Fruit fly (Drosophila melanogaster) whole organism, embryonic: ENCODE results near the gene Pex7.
A peak's percentile ranks its signal among the peaks of the same experiment; 100 is the strongest.

Experiments
- Bdp1 ChIP-seq: fragments of 200-800 bp; sonication (Bioruptor generic); optimal IDR thresholded peaks from 3 replicates; lab custom pipeline; 2016; ENCODE audit warnings: missing biosample characterization, missing genetic modification characterization
- CG10565 ChIP-seq: fragments of 200-800 bp; sonication (Bioruptor generic); optimal IDR thresholded peaks from 3 replicates; lab custom pipeline; 2016; ENCODE audit warnings: missing biosample characterization, mild to moderate bottlenecking, missing genetic modification characterization
- CG11093 ChIP-seq: fragments of 200-800 bp; sonication (Bioruptor generic); IDR thresholded peaks from 3 replicates; pipeline ENCODE4 v1.3.6; 2022; ENCODE audit warnings: missing biosample characterization, missing genetic modification characterization
- CG11696 ChIP-seq: fragments of 200-800 bp; sonication (Bioruptor generic); IDR thresholded peaks from 2 replicates; pipeline ENCODE4 v1.3.6; 2022; ENCODE audit warnings: missing biosample characterization, missing genetic modification characterization
- CG12236 ChIP-seq: fragments of 200-800 bp; sonication (Bioruptor generic); optimal IDR thresholded peaks from 2 replicates; lab custom pipeline; 2016; ENCODE audit warnings: missing biosample characterization, missing genetic modification characterization
- CG14014 ChIP-seq: fragments of 200-800 bp; sonication (Bioruptor generic); IDR thresholded peaks from 2 replicates; pipeline ENCODE4 v1.3.6; 2022; ENCODE audit warnings: missing biosample characterization, missing genetic modification characterization
- CG15514 ChIP-seq: fragments of 200-800 bp; sonication (Bioruptor generic); optimal IDR thresholded peaks from 3 replicates; lab custom pipeline; 2017; ENCODE audit warnings: missing biosample characterization, missing genetic modification characterization, mild to moderate bottlenecking, moderate library complexity, missing genetic modification reagents
- CG16863 ChIP-seq: fragments of 200-800 bp; sonication (Bioruptor generic); optimal IDR thresholded peaks from 3 replicates; lab custom pipeline; 2016; ENCODE audit warnings: missing biosample characterization, missing genetic modification characterization
- CG17328 ChIP-seq: fragments of 200-800 bp; sonication (Bioruptor generic); IDR thresholded peaks from 2 replicates; pipeline ENCODE4 v1.3.6; 2022; ENCODE audit warnings: missing biosample characterization, missing genetic modification characterization
- CG2120 ChIP-seq: fragments of 200-800 bp; sonication (Bioruptor generic); optimal IDR thresholded peaks from 3 replicates; lab custom pipeline; 2016; ENCODE audit warnings: missing biosample characterization, missing genetic modification characterization
- CG32772 ChIP-seq: fragments of 200-800 bp; sonication (Bioruptor generic); IDR thresholded peaks from 2 replicates; pipeline ENCODE4 v1.3.6; 2022; ENCODE audit warnings: missing biosample characterization, missing genetic modification characterization
- CG4282 ChIP-seq: fragments of 200-800 bp; sonication (Bioruptor generic); optimal IDR thresholded peaks from 2 replicates; lab custom pipeline; 2016; ENCODE audit warnings: missing biosample characterization, missing genetic modification characterization
- CG7271 ChIP-seq: fragments of 200-800 bp; sonication (Bioruptor generic); optimal IDR thresholded peaks from 2 replicates; lab custom pipeline; 2018; ENCODE audit warnings: missing biosample characterization, mild to moderate bottlenecking, missing genetic modification characterization, moderate library complexity
- CG9609 ChIP-seq: fragments of 200-800 bp; sonication (Bioruptor generic); optimal IDR thresholded peaks from 3 replicates; lab custom pipeline; 2016; ENCODE audit warnings: missing biosample characterization, missing genetic modification characterization
- CTCF ChIP-seq: fragments of 200-800 bp; sonication (Bioruptor generic); optimal IDR thresholded peaks from 2 replicates; lab custom pipeline; 2017; ENCODE audit warnings: missing biosample characterization, mild to moderate bottlenecking, missing genetic modification characterization, moderate library complexity
- Dip2 ChIP-seq: fragments of 200-800 bp; sonication (Bioruptor generic); IDR thresholded peaks from 2 replicates; pipeline ENCODE4 v1.3.6; 2022; ENCODE audit warnings: missing biosample characterization, missing genetic modification characterization
- Doc3 ChIP-seq: fragments of 200-800 bp; sonication (Bioruptor generic); IDR thresholded peaks from 3 replicates; pipeline ENCODE4 v1.3.6; 2022; ENCODE audit warnings: missing biosample characterization, missing genetic modification characterization; ENCODE audit not compliant: partially characterized antibody
- Dref ChIP-seq: fragments of 200-800 bp; sonication (Bioruptor generic); IDR thresholded peaks from 2 replicates; pipeline ENCODE4 v1.3.6; 2022; ENCODE audit warnings: missing biosample characterization, missing genetic modification characterization
- Eip74EF ChIP-seq, 2 experiments: fragments of 200-800 bp in 1 of 2; fragments of >200 bp in 1 of 2; sonication (Bioruptor generic) in 1 of 2; optimal IDR thresholded peaks; 2 replicates each; lab custom pipeline; 2017 to 2019; ENCODE audit warnings: missing biosample characterization in 2 of 2, missing genetic modification characterization in 2 of 2, mild to moderate bottlenecking in 1 of 2, moderate library complexity in 1 of 2
- H15 ChIP-seq: fragments of 200-800 bp; sonication (Bioruptor generic); IDR thresholded peaks from 3 replicates; pipeline ENCODE4 v1.3.6; 2022; ENCODE audit warnings: missing biosample characterization, missing genetic modification characterization
- H2.0 ChIP-seq: fragments of 200-800 bp; sonication (Bioruptor generic); IDR thresholded peaks from 2 replicates; pipeline ENCODE4 v1.3.6; 2022; ENCODE audit warnings: missing biosample characterization, missing genetic modification characterization
- HLH3B ChIP-seq: fragments of 200-800 bp; sonication (Bioruptor generic); IDR thresholded peaks from 2 replicates; pipeline ENCODE4 v1.3.6; 2022; ENCODE audit warnings: missing biosample characterization, missing genetic modification characterization
- HLH4C ChIP-seq: fragments of 200-800 bp; sonication (Bioruptor generic); IDR thresholded peaks from 3 replicates; pipeline ENCODE4 v1.3.6; 2022; ENCODE audit warnings: missing biosample characterization, missing genetic modification characterization; ENCODE audit not compliant: partially characterized antibody
- MESR4 ChIP-seq: fragments of 200-800 bp; sonication (Bioruptor generic); optimal IDR thresholded peaks from 2 replicates; lab custom pipeline; 2018; ENCODE audit warnings: missing biosample characterization, mild to moderate bottlenecking, missing genetic modification characterization, moderate library complexity
- Mes4 ChIP-seq: fragments of 200-800 bp; sonication (Bioruptor generic); optimal IDR thresholded peaks from 2 replicates; lab custom pipeline; 2016; ENCODE audit warnings: missing biosample characterization, missing genetic modification characterization
- Pdp1 ChIP-seq, 2 experiments: fragments of 200-800 bp; sonication (Bioruptor generic); optimal IDR thresholded peaks; 3 replicates each; lab custom pipeline; 2016; ENCODE audit warnings: missing biosample characterization in 2 of 2, missing genetic modification characterization in 2 of 2, mild to moderate bottlenecking in 1 of 2, moderate library complexity in 1 of 2
- Poxn ChIP-seq: fragments of 200-800 bp; sonication (Bioruptor generic); IDR thresholded peaks from 2 replicates; pipeline ENCODE4 v1.3.6; 2022; ENCODE audit warnings: missing biosample characterization, missing genetic modification characterization
- Rfx ChIP-seq: fragments of 200-800 bp; sonication (Bioruptor generic); IDR thresholded peaks from 2 replicates; pipeline ENCODE4 v1.3.6; 2022; ENCODE audit warnings: missing biosample characterization, missing genetic modification characterization
- Scr ChIP-seq: fragments of 200-800 bp; sonication (Bioruptor generic); IDR thresholded peaks from 2 replicates; pipeline ENCODE4 v1.3.6; 2022; ENCODE audit warnings: missing biosample characterization, missing genetic modification characterization; ENCODE audit not compliant: partially characterized antibody
- Spps ChIP-seq: fragments of 200-800 bp; sonication (Bioruptor generic); optimal IDR thresholded peaks from 2 replicates; lab custom pipeline; 2018; ENCODE audit warnings: missing biosample characterization, mild to moderate bottlenecking, missing genetic modification characterization
- Sry-δ ChIP-seq: fragments of 200-800 bp; sonication (Bioruptor generic); optimal IDR thresholded peaks from 2 replicates; lab custom pipeline; 2016; ENCODE audit warnings: missing biosample characterization, missing genetic modification characterization
- Stat92E ChIP-seq, 3 experiments: fragments of >200 bp in 2 of 3; fragments of 200-800 bp in 1 of 3; sonication (Bioruptor generic) in 1 of 3; optimal IDR thresholded peaks; 2 replicates each; lab custom pipeline; 2017 to 2019; ENCODE audit warnings: missing biosample characterization in 3 of 3, missing genetic modification characterization in 3 of 3, mild to moderate bottlenecking in 1 of 3, moderate library complexity in 1 of 3
- Xrp1 ChIP-seq: fragments of 200-800 bp; sonication (Bioruptor generic); IDR thresholded peaks from 2 replicates; pipeline ENCODE4 v1.3.6; 2022; ENCODE audit warnings: missing biosample characterization, missing genetic modification characterization
- amos ChIP-seq: fragments of 200-800 bp; sonication (Bioruptor generic); IDR thresholded peaks from 2 replicates; pipeline ENCODE4 v1.3.6; 2022; ENCODE audit warnings: missing biosample characterization, missing genetic modification characterization; ENCODE audit not compliant: partially characterized antibody
- chif ChIP-seq, 2 experiments: fragments of 200-800 bp; sonication (Bioruptor generic); optimal IDR thresholded peaks; 3 replicates each; lab custom pipeline; 2016; ENCODE audit warnings: missing biosample characterization in 2 of 2, missing genetic modification characterization in 2 of 2
- ci ChIP-seq: fragments of 200-800 bp; sonication (Bioruptor generic); IDR thresholded peaks from 3 replicates; pipeline ENCODE4 v1.3.6; 2022; ENCODE audit warnings: missing biosample characterization, missing genetic modification characterization
- crol ChIP-seq: fragments of 200-800 bp; sonication (Bioruptor generic); IDR thresholded peaks from 2 replicates; pipeline ENCODE4 v1.3.6; 2022; ENCODE audit warnings: missing biosample characterization, missing genetic modification characterization
- cwo ChIP-seq: fragments of 200-800 bp; sonication (Bioruptor generic); optimal IDR thresholded peaks from 3 replicates; lab custom pipeline; 2017; ENCODE audit warnings: missing biosample characterization, missing genetic modification characterization, mild to moderate bottlenecking, moderate library complexity, missing genetic modification reagents
- fu2 ChIP-seq: fragments of 200-800 bp; sonication (Bioruptor generic); optimal IDR thresholded peaks from 2 replicates; lab custom pipeline; 2016; ENCODE audit warnings: missing biosample characterization, missing genetic modification characterization
- hbn ChIP-seq: fragments of 200-800 bp; sonication (Bioruptor generic); IDR thresholded peaks from 2 replicates; pipeline ENCODE4 v1.3.6; 2022; ENCODE audit warnings: missing biosample characterization, missing genetic modification characterization; ENCODE audit not compliant: partially characterized antibody
- her ChIP-seq: fragments of 200-800 bp; sonication (Bioruptor generic); optimal IDR thresholded peaks from 2 replicates; lab custom pipeline; 2016; ENCODE audit warnings: missing biosample characterization, missing genetic modification characterization
- kay ChIP-seq: fragments of 200-800 bp; sonication (Bioruptor generic); optimal IDR thresholded peaks from 2 replicates; lab custom pipeline; 2016; ENCODE audit warnings: missing biosample characterization, missing genetic modification characterization
- peb ChIP-seq: fragments of 200-800 bp; sonication (Bioruptor generic); IDR thresholded peaks from 2 replicates; pipeline ENCODE4 v1.3.6; 2022; ENCODE audit warnings: missing biosample characterization, missing genetic modification characterization
- row ChIP-seq: fragments of 200-800 bp; sonication (Bioruptor generic); IDR thresholded peaks from 3 replicates; pipeline ENCODE4 v1.3.6; 2022; ENCODE audit warnings: missing biosample characterization, missing genetic modification characterization
- sd ChIP-seq: fragments of 200-800 bp; sonication (Bioruptor generic); optimal IDR thresholded peaks from 3 replicates; lab custom pipeline; 2018; ENCODE audit warnings: missing biosample characterization, mild to moderate bottlenecking, missing genetic modification characterization, moderate library complexity
- shn ChIP-seq: fragments of 200-800 bp; sonication (Bioruptor generic); optimal IDR thresholded peaks from 3 replicates; lab custom pipeline; 2016; ENCODE audit warnings: missing biosample characterization, missing genetic modification characterization
- wdn ChIP-seq: fragments of 200-800 bp; sonication (Bioruptor generic); IDR thresholded peaks from 2 replicates; pipeline ENCODE4 v1.3.6; 2022; ENCODE audit warnings: missing biosample characterization, missing genetic modification characterization
- wek ChIP-seq: fragments of 200-800 bp; sonication (Bioruptor generic); optimal IDR thresholded peaks from 3 replicates; lab custom pipeline; 2018; ENCODE audit warnings: missing biosample characterization, mild to moderate bottlenecking, missing genetic modification characterization, moderate library complexity
- zen ChIP-seq: fragments of 200-800 bp; sonication (Bioruptor generic); optimal IDR thresholded peaks from 3 replicates; lab custom pipeline; 2018; ENCODE audit warnings: missing biosample characterization, mild to moderate bottlenecking, missing genetic modification characterization, moderate library complexity
- zfh2 ChIP-seq: fragments of 200-800 bp; sonication (Bioruptor generic); optimal IDR thresholded peaks from 2 replicates; lab custom pipeline; 2016; ENCODE audit warnings: missing biosample characterization, missing genetic modification characterization

Pex7 gene

dm6 chr3L:8600752-8601433, 46.1 kb upstream of the Pex7 start, which contains the start of the genes Nelf-E and RpL14 (continued):
- TF ChIP-seq Pdp1 (GFP tag; optimal IDR thresholded peaks at IDR 0.05; lab: Kevin White, UChicago), result peak; percentile 86 to 93
- TF ChIP-seq Mes4, result peak; percentile 99
- TF ChIP-seq CG12236, result peak; percentile 90
- TF ChIP-seq shn (GFP tag; lab: Kevin White, UChicago), result peak; percentile 97
- peak; percentile 94 for TF ChIP-seq zfh2 (GFP tag; lab: Kevin White, UChicago)
- TF ChIP-seq Doc3, result no peak
- peak; percentile 85 for TF ChIP-seq cwo
- no peak for TF ChIP-seq hbn (GFP tag; lab: Robert Waterston, UW)
- TF ChIP-seq CG15514 (GFP tag; lab: Kevin White, UChicago), result peak; percentile 95
- peak; percentile 94 for TF ChIP-seq H15
- peak; percentile 65 for TF ChIP-seq HLH4C (GFP tag; lab: Robert Waterston, UW)
- TF ChIP-seq Sry-δ (GFP tag; lab: Kevin White, UChicago), result peak; percentile 82
- peak; percentile 79 for TF ChIP-seq CG11696 (GFP tag; lab: Robert Waterston, UW)
- TF ChIP-seq CG11093 (GFP tag; lab: Robert Waterston, UW), result peak; percentile 33; the same call in 1 of the 3 replicates
- peak; percentile 88 for TF ChIP-seq H2.0 (GFP tag; lab: Robert Waterston, UW)
- TF ChIP-seq Rfx, result peak; percentile 98
- TF ChIP-seq Poxn (GFP tag; lab: Robert Waterston, UW), result peak; percentile 73
- TF ChIP-seq wdn (GFP tag; lab: Robert Waterston, UW), result peak; percentile 89
- TF ChIP-seq ci (GFP tag; lab: Robert Waterston, UW), result peak; percentile 99
- TF ChIP-seq Eip74EF (GFP tag; optimal IDR thresholded peaks at IDR 0.05; lab: Kevin White, UChicago), result peak in 1 of 2 experiments; percentile 30
- peak; percentile 68 for TF ChIP-seq row (GFP tag; lab: Robert Waterston, UW)
- peak; percentile 92 for TF ChIP-seq CG16863
- TF ChIP-seq Scr (GFP tag; lab: Robert Waterston, UW), result peak; percentile 53
- peak; percentile 81 for TF ChIP-seq Spps (tag; lab: Kevin White, UChicago)
- peak; percentile 87 for TF ChIP-seq CG32772 (GFP tag; lab: Robert Waterston, UW)
- peak; percentile 66 for TF ChIP-seq crol (GFP tag; lab: Robert Waterston, UW)
- TF ChIP-seq Bdp1 (GFP tag; lab: Kevin White, UChicago), result peak; percentile 91
- TF ChIP-seq her (GFP tag; lab: Kevin White, UChicago), result peak; percentile 96
- TF ChIP-seq wek (GFP tag; lab: Kevin White, UChicago), result peak; percentile 93
- peak; percentile 94 for TF ChIP-seq zen (tag; lab: Kevin White, UChicago)
- peak; percentile 96 for TF ChIP-seq CG9609
- TF ChIP-seq Dip2, result no peak
- no peak for TF ChIP-seq sd
- peak; percentile 92 for TF ChIP-seq HLH3B (GFP tag; lab: Robert Waterston, UW)
- TF ChIP-seq CG4282 (GFP tag; lab: Kevin White, UChicago), result peak; percentile 94
- peak; percentile 100 for TF ChIP-seq MESR4
- peak; percentile 76; the same call in 1 of the 2 replicates for TF ChIP-seq peb (GFP tag; lab: Robert Waterston, UW)
- TF ChIP-seq CG14014 (GFP tag; lab: Robert Waterston, UW), result peak; percentile 92
- peak; percentile 70 for TF ChIP-seq CTCF (GFP tag; lab: Kevin White, UChicago)
- peak; percentile 88 to 96 for TF ChIP-seq chif (GFP tag; optimal IDR thresholded peaks at IDR 0.05; lab: Kevin White, UChicago)
- peak; percentile 99 for TF ChIP-seq CG7271 (tag; lab: Kevin White, UChicago)
- peak; percentile 82 for TF ChIP-seq Xrp1 (GFP tag; lab: Robert Waterston, UW)
- TF ChIP-seq CG10565 (GFP tag; lab: Kevin White, UChicago), result peak; percentile 70
- no peak for TF ChIP-seq kay
- peak; percentile 78 for TF ChIP-seq Dref
- peak; percentile 95 for TF ChIP-seq fu2 (GFP tag; lab: Kevin White, UChicago)
- peak; percentile 60 for TF ChIP-seq amos (GFP tag; lab: Robert Waterston, UW)
- TF ChIP-seq CG2120, result peak; percentile 94
- peak; percentile 97 for TF ChIP-seq CG17328 (GFP tag; lab: Robert Waterston, UW)
- TF ChIP-seq Stat92E (GFP tag; optimal IDR thresholded peaks at IDR 0.05; lab: Kevin White, UChicago), result peak in 1 of 3 experiments; percentile 92
